Worm (Caenorhabditis elegans) whole organism, young adult: ENCODE measurements around the gene Y57G11B.5.

Source experiments
- Y95B8A.8 ChIP-seq: fragments of 200-800 bp; sonication (Bioruptor generic); IDR thresholded peaks from 2 replicates; pipeline ENCODE4 v1.3.6; 2022; ENCODE audit warnings: missing genetic modification reagents, missing genetic modification characterization, missing compliant biosample characterization
- die-1 ChIP-seq: sonication (generic microtip); optimal IDR thresholded peaks from 2 replicates; lab custom pipeline; 2016; ENCODE audit warnings: missing genotype, mild to moderate bottlenecking, missing genetic modification characterization, missing compliant biosample characterization
- dox-1 ChIP-seq: fragments of 200-800 bp; sonication (Bioruptor generic); IDR thresholded peaks from 2 replicates; pipeline ENCODE4 v1.3.6; 2022; ENCODE audit warnings: missing genetic modification reagents, missing genetic modification characterization, missing compliant biosample characterization
- ekl-4 ChIP-seq: fragments of 200-800 bp; sonication (Bioruptor generic); IDR thresholded peaks from 2 replicates; pipeline ENCODE4 v1.3.6; 2022; ENCODE audit warnings: missing genetic modification reagents, missing genetic modification characterization, missing compliant biosample characterization
- zfh-2 ChIP-seq: fragments of 200-800 bp; sonication (Bioruptor generic); conservative IDR thresholded peaks from 2 replicates; pipeline ENCODE4 v1.3.6; 2022; ENCODE audit warnings: missing genetic modification reagents, missing genetic modification characterization, missing compliant biosample characterization

Y57G11B.5 gene

ce11 chrIV:14622109-14622508 is 47.5 kb downstream of the Y57G11B.5 start:
- TF ChIP-seq dox-1 (GFP tag; lab: Robert Waterston, UW) (0 out of 2 replicates have a peak, but pooled peaks have one; percentile 33), ekl-4 (GFP tag; lab: Robert Waterston, UW) (0 out of 2 replicates have a peak, but pooled peaks have one; percentile 4), zfh-2 (GFP tag; lab: Robert Waterston, UW) (peak; percentile 74), Y95B8A.8 (GFP tag; lab: Robert Waterston, UW) (no peak), die-1 (tag; lab: Kevin White, UChicago) (peak; percentile 10)
